Fruit fly (Drosophila melanogaster): Measurements from ENCODE around the gene Rbp.

dm6 chr3R:15431142-15431541 is 56.7 kb downstream of the Rbp start:
- TF ChIP-seq CG8478 (optimal IDR thresholded peaks at IDR 0.05) (no peak), CTCF (optimal IDR thresholded peaks at IDR 0.05) (peak; percentile 71 to 75)
